Worm (Caenorhabditis elegans) whole organism, L4/young adult: ENCODE results near the gene sex-1.

Source experiments
- dao-5 ChIP-seq: sonication (generic microtip); optimal IDR thresholded peaks from 2 replicates; lab custom pipeline; 2016; ENCODE audit warnings: missing genotype, missing genetic modification characterization, moderate library complexity, missing compliant biosample characterization
- him-1 ChIP-seq: sonication (generic microtip); optimal IDR thresholded peaks from 2 replicates; lab custom pipeline; 2016; ENCODE audit warnings: missing genotype, missing genetic modification reagents, missing genetic modification characterization, missing compliant biosample characterization

DNA sequence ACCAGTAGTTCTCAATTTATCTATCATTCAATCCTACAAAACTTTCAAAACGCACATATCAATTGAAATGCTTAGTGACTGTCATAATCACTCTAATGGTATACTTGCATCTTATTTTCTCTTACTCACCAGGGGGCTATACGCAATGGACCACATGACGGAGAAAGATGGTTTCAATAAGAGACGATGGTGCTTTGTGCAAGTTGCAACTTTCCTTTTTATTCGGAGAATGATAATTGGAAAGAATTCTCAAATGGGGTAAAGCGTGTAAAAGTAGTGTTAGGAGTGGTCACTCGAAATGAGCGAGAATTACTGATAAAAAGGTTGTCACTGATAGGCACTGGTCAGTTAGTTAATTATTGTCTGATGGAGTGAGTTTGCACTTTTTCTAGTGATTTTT is 3.3 kb upstream of the sex-1 start:
- TF ChIP-seq him-1 (tag; lab: Kevin White, UChicago) (no peak), dao-5 (tag; lab: Kevin White, UChicago) (no peak)
